Worm (Caenorhabditis elegans) whole organism, young adult: ENCODE data around the gene srv-17.

Experiments used
- C06A6.2 ChIP-seq: fragments of 200-800 bp; sonication (Bioruptor generic); conservative IDR thresholded peaks from 2 replicates; pipeline ENCODE4 v1.3.6; 2022; ENCODE audit warnings: missing genetic modification characterization, missing compliant biosample characterization
- D2030.7 ChIP-seq: fragments of 200-800 bp; sonication (Bioruptor generic); IDR thresholded peaks from 2 replicates; pipeline ENCODE4 v1.3.6; 2022; ENCODE audit warnings: missing genetic modification reagents, missing genetic modification characterization, missing compliant biosample characterization
- F33H1.4 ChIP-seq: fragments of 200-800 bp; sonication (Bioruptor generic); IDR thresholded peaks from 2 replicates; pipeline ENCODE4 v1.3.6; 2022; ENCODE audit warnings: missing genetic modification reagents, missing genetic modification characterization, missing compliant biosample characterization
- Y67H2A.10 ChIP-seq: fragments of 200-800 bp; sonication (Bioruptor generic); conservative IDR thresholded peaks from 2 replicates; pipeline ENCODE4 v1.3.6; 2022; ENCODE audit warnings: missing genetic modification reagents, missing genetic modification characterization, missing compliant biosample characterization
- Y95B8A.8 ChIP-seq: fragments of 200-800 bp; sonication (Bioruptor generic); IDR thresholded peaks from 2 replicates; pipeline ENCODE4 v1.3.6; 2022; ENCODE audit warnings: missing genetic modification reagents, missing genetic modification characterization, missing compliant biosample characterization
- ccch-3 ChIP-seq: fragments of 200-800 bp; sonication (Bioruptor generic); optimal IDR thresholded peaks from 2 replicates; lab custom pipeline; 2018; ENCODE audit warnings: mild to moderate bottlenecking, missing genetic modification characterization, missing compliant biosample characterization
- cebp-2 ChIP-seq: fragments of 200-800 bp; sonication (Bioruptor generic); IDR thresholded peaks from 2 replicates; pipeline ENCODE4 v1.3.6; 2022; ENCODE audit warnings: missing genetic modification characterization, missing compliant biosample characterization
- ceh-100 ChIP-seq: fragments of 200-800 bp; sonication (Bioruptor generic); IDR thresholded peaks from 2 replicates; pipeline ENCODE4 v1.3.6; 2022; ENCODE audit warnings: missing genetic modification reagents, missing genetic modification characterization, missing compliant biosample characterization
- ceh-58 ChIP-seq: fragments of 200-800 bp; sonication (Bioruptor generic); IDR thresholded peaks from 2 replicates; pipeline ENCODE4 v1.3.6; 2022; ENCODE audit warnings: missing genetic modification characterization, missing compliant biosample characterization
- chd-7 ChIP-seq: sonication (generic microtip); optimal IDR thresholded peaks from 2 replicates; lab custom pipeline; 2016; ENCODE audit warnings: mild to moderate bottlenecking, missing genetic modification characterization, moderate library complexity, missing compliant biosample characterization
- efl-1 ChIP-seq: fragments of 150-350 bp; optimal IDR thresholded peaks from 2 replicates; lab custom pipeline; 2014; ENCODE audit warnings: missing biosample characterization, missing genetic modification reagents, missing genetic modification characterization
- egrh-3 ChIP-seq: fragments of 200-800 bp; sonication (Bioruptor generic); IDR thresholded peaks from 2 replicates; pipeline ENCODE4 v1.3.6; 2022; ENCODE audit warnings: missing genetic modification reagents, missing genetic modification characterization, missing compliant biosample characterization
- hlh-26 ChIP-seq: fragments of 200-800 bp; sonication (Bioruptor generic); conservative IDR thresholded peaks from 2 replicates; pipeline ENCODE4 v1.3.6; 2022; ENCODE audit warnings: missing genetic modification reagents, missing genetic modification characterization, missing compliant biosample characterization
- hmg-1.2 ChIP-seq: fragments of 200-800 bp; sonication (Bioruptor generic); IDR thresholded peaks from 2 replicates; pipeline ENCODE4 v1.3.6; 2022; ENCODE audit warnings: missing genetic modification reagents, missing genetic modification characterization, missing compliant biosample characterization
- hrde-1 ChIP-seq: sonication (generic microtip); optimal IDR thresholded peaks from 2 replicates; lab custom pipeline; 2016; ENCODE audit warnings: missing genetic modification characterization, mild to moderate bottlenecking, missing compliant biosample characterization, moderate library complexity, missing genotype, missing genetic modification reagents, borderline replicate concordance
- let-607 ChIP-seq, 2 experiments: fragments of 200-800 bp in 1 of 2; sonication (Bioruptor generic) in 1 of 2; sonication (generic microtip) in 1 of 2; optimal IDR thresholded peaks; 2 replicates each; lab custom pipeline; 2016 to 2018; ENCODE audit warnings: mild to moderate bottlenecking in 2 of 2, missing compliant biosample characterization in 2 of 2, missing genetic modification characterization in 2 of 2, moderate library complexity in 2 of 2, missing genotype in 1 of 2
- lin-54 ChIP-seq: fragments of 200-800 bp; sonication (Bioruptor generic); optimal IDR thresholded peaks from 2 replicates; lab custom pipeline; 2018; ENCODE audit warnings: mild to moderate bottlenecking, missing genetic modification characterization, missing compliant biosample characterization
- madf-10 ChIP-seq: sonication (generic microtip); optimal IDR thresholded peaks from 2 replicates; lab custom pipeline; 2016; ENCODE audit warnings: mild to moderate bottlenecking, missing genetic modification characterization, missing compliant biosample characterization
- madf-3 ChIP-seq: fragments of 200-800 bp; sonication (Bioruptor generic); IDR thresholded peaks from 2 replicates; pipeline ENCODE4 v1.3.6; 2022; ENCODE audit warnings: missing genetic modification reagents, missing genetic modification characterization, missing compliant biosample characterization
- mel-28 ChIP-seq: sonication (generic microtip); optimal IDR thresholded peaks from 2 replicates; lab custom pipeline; 2016; ENCODE audit warnings: borderline replicate concordance, mild to moderate bottlenecking, missing genetic modification characterization, missing compliant biosample characterization
- mes-4 ChIP-seq: sonication (generic microtip); optimal IDR thresholded peaks from 2 replicates; lab custom pipeline; 2016; ENCODE audit warnings: missing genotype, missing genetic modification characterization, missing compliant biosample characterization
- nhr-27 ChIP-seq: fragments of 200-800 bp; sonication (Bioruptor generic); optimal IDR thresholded peaks from 2 replicates; lab custom pipeline; 2018; ENCODE audit warnings: mild to moderate bottlenecking, missing genetic modification characterization, moderate library complexity, missing compliant biosample characterization
- nhr-80 ChIP-seq: sonication (generic microtip); optimal IDR thresholded peaks from 2 replicates; lab custom pipeline; 2016; ENCODE audit warnings: missing genetic modification characterization, missing compliant biosample characterization
- rcor-1 ChIP-seq: fragments of 200-800 bp; sonication (Bioruptor generic); IDR thresholded peaks from 2 replicates; pipeline ENCODE4 v1.3.6; 2022; ENCODE audit warnings: missing genetic modification reagents, missing genetic modification characterization, missing compliant biosample characterization
- snpc-1.3 ChIP-seq: sonication (generic microtip); optimal IDR thresholded peaks from 2 replicates; lab custom pipeline; 2017; ENCODE audit warnings: missing genetic modification characterization, mild to moderate bottlenecking, missing compliant biosample characterization, antibody characterized with exemption, moderate library complexity, missing genotype, missing genetic modification reagents; ENCODE audit not compliant: insufficient read depth
- snpc-3.4 ChIP-seq: sonication (generic microtip); optimal IDR thresholded peaks from 2 replicates; lab custom pipeline; 2017; ENCODE audit warnings: missing genetic modification characterization, mild to moderate bottlenecking, missing compliant biosample characterization, antibody characterized with exemption, moderate library complexity, missing genotype, missing genetic modification reagents
- snpc-4 ChIP-seq, 5 experiments: fragments of 150-350 bp in 1 of 5; sonication (generic microtip) in 4 of 5; optimal IDR thresholded peaks; 2 replicates each; lab custom pipeline; 2014 to 2018; ENCODE audit warnings: missing genetic modification characterization in 5 of 5, missing biosample characterization in 3 of 5, antibody characterized with exemption in 2 of 5, mild to moderate bottlenecking in 2 of 5, missing compliant biosample characterization in 2 of 5, missing genotype in 2 of 5, moderate library complexity in 2 of 5, missing genetic modification reagents in 1 of 5
- sptf-2 ChIP-seq: fragments of 200-800 bp; sonication (Bioruptor generic); optimal IDR thresholded peaks from 2 replicates; lab custom pipeline; 2018; ENCODE audit warnings: mild to moderate bottlenecking, missing genetic modification characterization, missing compliant biosample characterization
- tbp1 ChIP-seq: fragments of 200-800 bp; sonication (Bioruptor generic); optimal IDR thresholded peaks from 2 replicates; lab custom pipeline; 2018; ENCODE audit warnings: mild to moderate bottlenecking, missing genetic modification characterization, missing compliant biosample characterization
- ztf-22 ChIP-seq: fragments of 200-800 bp; sonication (Bioruptor generic); optimal IDR thresholded peaks from 2 replicates; lab custom pipeline; 2018; ENCODE audit warnings: mild to moderate bottlenecking, missing genetic modification characterization, moderate library complexity, missing compliant biosample characterization

The srv-17 gene

DNA sequence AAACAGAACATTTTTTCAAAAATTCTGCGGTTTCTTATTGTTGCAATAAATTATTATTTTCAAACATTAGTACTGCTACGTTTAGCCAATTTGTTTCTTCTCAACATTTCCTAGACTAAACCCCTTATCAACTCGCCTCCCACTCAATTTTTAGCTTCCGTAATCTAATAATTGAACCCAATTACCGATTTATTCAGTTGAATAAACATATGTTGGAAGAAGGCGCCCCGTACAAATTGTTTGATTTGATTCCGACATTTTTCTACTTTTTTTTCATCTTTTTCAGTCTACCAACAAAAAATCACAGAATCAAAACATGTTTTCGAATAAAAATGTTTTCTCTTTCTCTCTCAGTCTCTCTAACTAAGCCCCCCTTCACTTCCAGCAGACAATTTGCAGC, 32.8 kb upstream of the srv-17 start:
- TF ChIP-seq lin-54 (GFP tag; lab: Kevin White, UChicago) (no peak), cebp-2 (GFP tag; lab: Robert Waterston, UW) (no peak), mes-4 (no peak), tbp1 (no peak), snpc-1.3 (tag; lab: Kevin White, UChicago) (no peak), Y67H2A.10 (GFP tag; lab: Robert Waterston, UW) (no peak), rcor-1 (no peak), chd-7 (tag; lab: Kevin White, UChicago) (no peak), snpc-4 (GFP tag; optimal IDR thresholded peaks at IDR 0.05; lab: Kevin White, UChicago) (no peak), snpc-4 (tag; optimal IDR thresholded peaks at IDR 0.05; lab: Kevin White, UChicago) (no peak), hmg-1.2 (GFP tag; lab: Robert Waterston, UW) (no peak), let-607 (tag; optimal IDR thresholded peaks at IDR 0.05; lab: Kevin White, UChicago) (no peak), Y95B8A.8 (GFP tag; lab: Robert Waterston, UW) (no peak), ccch-3 (GFP tag; lab: Kevin White, UChicago) (no peak), sptf-2 (GFP tag; lab: Kevin White, UChicago) (no peak), madf-10 (tag; lab: Kevin White, UChicago) (no peak)

DNA sequence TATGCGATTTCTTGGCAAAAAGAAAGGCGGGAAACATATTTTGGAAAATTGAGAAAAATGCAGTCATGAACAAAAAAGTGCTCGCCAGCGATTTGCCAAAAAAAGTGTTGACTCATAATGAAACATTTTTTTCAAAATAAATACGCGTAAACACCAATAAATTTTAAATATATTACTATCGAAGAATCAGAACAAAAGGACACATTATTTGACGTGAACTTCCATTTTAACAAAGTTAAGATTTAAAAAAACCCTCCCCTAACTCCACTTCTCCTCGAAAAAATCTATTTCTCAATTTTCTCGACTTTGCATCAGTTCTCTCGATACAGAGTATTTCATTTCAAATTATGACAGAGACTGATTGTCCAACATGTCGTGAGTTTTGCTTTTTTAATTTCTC, 26.4 kb upstream of the srv-17 start, which contains the start of gene pck-3:
Gene pck-3, plus strand, starts transcription at position 301 of the 400 bp plus-strand sequence.
- TF ChIP-seq ztf-22 (no peak), ceh-100 (GFP tag; lab: Robert Waterston, UW) (no peak), hrde-1 (tag; lab: Kevin White, UChicago) (no peak), egrh-3 (no peak), nhr-80 (tag; lab: Kevin White, UChicago) (no peak), snpc-3.4 (no peak), nhr-27 (tag; lab: Kevin White, UChicago) (no peak), ceh-58 (GFP tag; lab: Robert Waterston, UW) (no peak)
- TF ChIP-seq, all 124 proteins: peak for 0

- TF ChIP-seq C06A6.2 (GFP tag; lab: Robert Waterston, UW), result no peak
- TF ChIP-seq, all 124 proteins: peak for 0
These were observed 25.2 kb upstream of the srv-17 start, which contains the start of gene nspb-6 for ce11 chrIV:5895190-5895589. Gene nspb-6 (plus strand): TSS chrIV:5895490.

DNA sequence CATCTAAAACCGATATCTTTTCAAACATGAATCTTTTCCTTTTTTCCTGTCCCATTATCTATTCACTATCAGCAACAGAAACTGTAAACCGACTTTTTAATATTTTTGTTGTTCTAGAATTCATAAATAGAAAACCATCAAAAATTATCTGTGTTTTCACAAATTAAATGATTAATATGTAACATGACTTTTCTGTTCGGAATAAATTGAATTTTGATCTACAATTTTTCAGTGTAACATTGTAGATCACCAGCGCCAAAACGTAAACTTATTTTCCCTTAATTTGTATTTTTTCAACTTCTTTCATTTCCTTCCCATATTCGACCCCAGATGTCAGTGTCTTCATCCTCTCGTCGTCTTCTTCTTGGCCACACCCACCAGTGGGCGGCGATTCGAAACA, 21.3 kb upstream of the srv-17 start, which contains the start of gene H04M03.3:
Gene H04M03.3, plus strand, starts transcription at position 301 of the 400 bp plus-strand sequence.
- peak; percentile 8 for TF ChIP-seq efl-1 (GFP tag; lab: Kevin White, UChicago)
- no peak for TF ChIP-seq hlh-26 (GFP tag; lab: Robert Waterston, UW)

DNA sequence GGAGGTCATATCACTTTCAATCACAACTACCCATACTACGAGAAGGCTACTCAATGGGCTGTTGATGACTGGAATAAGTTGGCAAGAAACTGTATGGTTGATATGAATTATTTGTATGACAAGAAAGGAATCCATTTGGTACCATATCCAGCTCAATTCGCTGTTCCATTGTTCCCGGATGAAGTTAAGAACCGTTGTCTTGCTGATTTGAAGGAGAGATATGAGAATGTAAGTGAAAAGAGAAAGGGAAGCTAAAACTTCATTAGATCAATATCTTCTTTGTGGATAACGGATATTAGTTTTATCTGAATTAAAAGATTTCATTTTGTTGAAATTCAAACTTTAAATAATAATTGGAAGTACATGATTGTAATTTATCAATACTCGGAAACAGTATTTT, 16.6 kb upstream of the srv-17 start:
- TF ChIP-seq snpc-3.4, result no peak
- TF ChIP-seq mel-28 (tag; lab: Kevin White, UChicago), result no peak
- TF ChIP-seq F33H1.4 (GFP tag; lab: Robert Waterston, UW), result no peak
- no peak for TF ChIP-seq ceh-58 (GFP tag; lab: Robert Waterston, UW)
- TF ChIP-seq D2030.7 (GFP tag; lab: Robert Waterston, UW), result no peak
- no peak for TF ChIP-seq madf-3 (GFP tag; lab: Robert Waterston, UW)
